Fruit fly (Drosophila melanogaster) whole organism, embryonic: ENCODE measurements around the gene Sec23.

Source experiments
- Ada2b ChIP-seq: fragments of 200-800 bp; sonication (Bioruptor generic); IDR thresholded peaks from 2 replicates; pipeline ENCODE4 v1.3.6; 2022; ENCODE audit warnings: missing biosample characterization, missing genetic modification characterization
- CG10366 ChIP-seq: fragments of 200-800 bp; sonication (Bioruptor generic); IDR thresholded peaks from 2 replicates; pipeline ENCODE4 v1.3.6; 2022; ENCODE audit warnings: missing biosample characterization, missing genetic modification characterization
- CG13123 ChIP-seq: fragments of 200-800 bp; sonication (Bioruptor generic); optimal IDR thresholded peaks from 2 replicates; lab custom pipeline; 2016; ENCODE audit warnings: missing biosample characterization, missing genetic modification characterization
- CG13287 ChIP-seq: fragments of 200-800 bp; sonication (Bioruptor generic); IDR thresholded peaks from 2 replicates; pipeline ENCODE4 v1.3.6; 2022; ENCODE audit warnings: missing biosample characterization, missing genetic modification characterization; ENCODE audit not compliant: partially characterized antibody
- CG16779 ChIP-seq: fragments of 200-800 bp; sonication (Bioruptor generic); IDR thresholded peaks from 2 replicates; pipeline ENCODE4 v1.3.6; 2022; ENCODE audit warnings: missing biosample characterization, missing genetic modification characterization
- CG16813 ChIP-seq: fragments of 200-800 bp; sonication (Bioruptor generic); IDR thresholded peaks from 3 replicates; pipeline ENCODE4 v1.3.6; 2022; ENCODE audit warnings: missing biosample characterization, missing genetic modification characterization; ENCODE audit not compliant: partially characterized antibody
- CG17359 ChIP-seq: fragments of 200-800 bp; sonication (Bioruptor generic); optimal IDR thresholded peaks from 3 replicates; lab custom pipeline; 2018; ENCODE audit warnings: missing biosample characterization, mild to moderate bottlenecking, missing genetic modification characterization, moderate library complexity
- CG17912 ChIP-seq: fragments of 200-800 bp; sonication (Bioruptor generic); optimal IDR thresholded peaks from 2 replicates; lab custom pipeline; 2018; ENCODE audit warnings: missing biosample characterization, mild to moderate bottlenecking, missing genetic modification characterization
- CG2129 ChIP-seq: fragments of 200-800 bp; sonication (Bioruptor generic); IDR thresholded peaks from 2 replicates; pipeline ENCODE4 v1.3.6; 2022; ENCODE audit warnings: missing biosample characterization, missing genetic modification characterization; ENCODE audit not compliant: partially characterized antibody
- CG2199 ChIP-seq: fragments of 200-800 bp; sonication (Bioruptor generic); IDR thresholded peaks from 3 replicates; pipeline ENCODE4 v1.3.6; 2022; ENCODE audit warnings: missing biosample characterization, missing genetic modification characterization
- CG31365 ChIP-seq: fragments of 200-800 bp; sonication (Bioruptor generic); optimal IDR thresholded peaks from 2 replicates; lab custom pipeline; 2018; ENCODE audit warnings: missing biosample characterization, mild to moderate bottlenecking, missing genetic modification characterization
- CG3281 ChIP-seq: fragments of 200-800 bp; sonication (Bioruptor generic); optimal IDR thresholded peaks from 3 replicates; lab custom pipeline; 2017; ENCODE audit warnings: missing biosample characterization, mild to moderate bottlenecking, missing genetic modification characterization
- CG34376 ChIP-seq: fragments of 200-800 bp; sonication (Bioruptor generic); optimal IDR thresholded peaks from 2 replicates; lab custom pipeline; 2018; ENCODE audit warnings: missing biosample characterization, mild to moderate bottlenecking, missing genetic modification characterization
- CG4424 ChIP-seq: fragments of 200-800 bp; sonication (Bioruptor generic); optimal IDR thresholded peaks from 3 replicates; lab custom pipeline; 2016; ENCODE audit warnings: missing biosample characterization, missing genetic modification characterization
- CG6683 ChIP-seq: fragments of 200-800 bp; sonication (Bioruptor generic); optimal IDR thresholded peaks from 2 replicates; lab custom pipeline; 2017; ENCODE audit warnings: missing biosample characterization, mild to moderate bottlenecking, missing genetic modification characterization, missing genetic modification reagents
- CG8388 ChIP-seq: fragments of 200-800 bp; sonication (Bioruptor generic); optimal IDR thresholded peaks from 2 replicates; lab custom pipeline; 2019; ENCODE audit warnings: missing biosample characterization, mild to moderate bottlenecking, missing genetic modification characterization, moderate library complexity
- CG9437 ChIP-seq: fragments of 200-800 bp; sonication (Bioruptor generic); optimal IDR thresholded peaks from 2 replicates; lab custom pipeline; 2018; ENCODE audit warnings: missing biosample characterization, mild to moderate bottlenecking, missing genetic modification characterization
- Deaf1 ChIP-seq: fragments of 200-800 bp; optimal IDR thresholded peaks from 3 replicates; lab custom pipeline; 2019; ENCODE audit warnings: missing biosample characterization, mild to moderate bottlenecking, missing genetic modification characterization, moderate library complexity
- Dek ChIP-seq: fragments of 200-800 bp; sonication (Bioruptor generic); optimal IDR thresholded peaks from 3 replicates; lab custom pipeline; 2019; ENCODE audit warnings: missing biosample characterization, mild to moderate bottlenecking, missing genetic modification characterization, moderate library complexity
- E2f1 ChIP-seq: fragments of 200-800 bp; sonication (Bioruptor generic); IDR thresholded peaks from 2 replicates; pipeline ENCODE4 v1.3.6; 2022; ENCODE audit warnings: missing biosample characterization, missing genetic modification characterization
- ERR ChIP-seq: fragments of 200-800 bp; sonication (Bioruptor generic); optimal IDR thresholded peaks from 2 replicates; lab custom pipeline; 2016; ENCODE audit warnings: missing biosample characterization, missing genetic modification characterization
- Hmr ChIP-seq: fragments of 200-800 bp; sonication (Bioruptor generic); optimal IDR thresholded peaks from 3 replicates; lab custom pipeline; 2017; ENCODE audit warnings: mild to moderate bottlenecking, missing biosample characterization, missing genetic modification reagents, missing genetic modification characterization
- Jarid2 ChIP-seq: fragments of 200-800 bp; sonication (Bioruptor generic); optimal IDR thresholded peaks from 3 replicates; lab custom pipeline; 2017; ENCODE audit warnings: mild to moderate bottlenecking, missing biosample characterization, missing genetic modification reagents, missing genetic modification characterization
- Nf-YC ChIP-seq: fragments of 200-800 bp; optimal IDR thresholded peaks from 3 replicates; lab custom pipeline; 2019; ENCODE audit warnings: missing biosample characterization, mild to moderate bottlenecking, missing genetic modification characterization, moderate library complexity
- ato ChIP-seq: fragments of 200-800 bp; sonication (Bioruptor generic); IDR thresholded peaks from 2 replicates; pipeline ENCODE4 v1.3.6; 2022; ENCODE audit warnings: missing biosample characterization, missing genetic modification characterization; ENCODE audit not compliant: partially characterized antibody
- bab2 ChIP-seq: fragments of 200-800 bp; sonication (Bioruptor generic); optimal IDR thresholded peaks from 2 replicates; lab custom pipeline; 2016; ENCODE audit warnings: missing biosample characterization, missing genetic modification characterization
- dan ChIP-seq: fragments of 200-800 bp; sonication (Bioruptor generic); IDR thresholded peaks from 2 replicates; pipeline ENCODE4 v1.3.6; 2022; ENCODE audit warnings: missing biosample characterization, missing genetic modification characterization
- dpn ChIP-seq, 2 experiments: fragments of 200-800 bp; sonication (Bioruptor generic); optimal IDR thresholded peaks; 3 replicates each; lab custom pipeline; 2016; ENCODE audit warnings: missing biosample characterization in 2 of 2, missing genetic modification characterization in 2 of 2
- emc ChIP-seq: fragments of 200-800 bp; sonication (Bioruptor generic); optimal IDR thresholded peaks from 2 replicates; lab custom pipeline; 2016; ENCODE audit warnings: missing biosample characterization, missing genetic modification characterization
- gcm ChIP-seq: fragments of 200-800 bp; sonication (Bioruptor generic); optimal IDR thresholded peaks from 2 replicates; lab custom pipeline; 2019; ENCODE audit warnings: missing biosample characterization, mild to moderate bottlenecking, missing genetic modification characterization, moderate library complexity
- gfzf ChIP-seq: fragments of 200-800 bp; sonication (Bioruptor generic); optimal IDR thresholded peaks from 2 replicates; lab custom pipeline; 2016; ENCODE audit warnings: missing biosample characterization, mild to moderate bottlenecking, missing genetic modification characterization, moderate library complexity
- hb ChIP-seq: fragments of 200-800 bp; sonication (Bioruptor generic); IDR thresholded peaks from 3 replicates; pipeline ENCODE4 v1.3.6; 2022; ENCODE audit warnings: missing biosample characterization, missing genetic modification characterization; ENCODE audit not compliant: partially characterized antibody
- hbn ChIP-seq: fragments of 200-800 bp; sonication (Bioruptor generic); IDR thresholded peaks from 2 replicates; pipeline ENCODE4 v1.3.6; 2022; ENCODE audit warnings: missing biosample characterization, missing genetic modification characterization; ENCODE audit not compliant: partially characterized antibody
- insv ChIP-seq, 2 experiments: fragments of 200-800 bp; sonication (Bioruptor generic); optimal IDR thresholded peaks; 3 replicates each; lab custom pipeline; 2016 to 2018; ENCODE audit warnings: missing biosample characterization in 2 of 2, missing genetic modification characterization in 2 of 2
- lbe ChIP-seq: fragments of 200-800 bp; sonication (Bioruptor generic); optimal IDR thresholded peaks from 2 replicates; lab custom pipeline; 2016; ENCODE audit warnings: missing biosample characterization, mild to moderate bottlenecking, missing genetic modification characterization
- maf-S ChIP-seq: fragments of 200-800 bp; sonication (Bioruptor generic); optimal IDR thresholded peaks from 2 replicates; lab custom pipeline; 2016; ENCODE audit warnings: missing biosample characterization, missing genetic modification characterization
- mld ChIP-seq: fragments of 200-800 bp; sonication (Bioruptor generic); IDR thresholded peaks from 3 replicates; pipeline ENCODE4 v1.3.6; 2022; ENCODE audit warnings: missing biosample characterization, missing genetic modification characterization; ENCODE audit not compliant: partially characterized antibody
- nom ChIP-seq: fragments of 200-800 bp; sonication (Bioruptor generic); optimal IDR thresholded peaks from 2 replicates; lab custom pipeline; 2017; ENCODE audit warnings: missing biosample characterization, missing genetic modification characterization, mild to moderate bottlenecking, moderate library complexity, missing genetic modification reagents
- otp ChIP-seq: fragments of 200-800 bp; sonication (Bioruptor generic); IDR thresholded peaks from 3 replicates; pipeline ENCODE4, ENCODE4 v1.3.6; 2022; ENCODE audit warnings: missing biosample characterization, missing genetic modification characterization
- pan ChIP-seq, 4 experiments: fragments of >200 bp in 3 of 4; fragments of 200-800 bp in 1 of 4; sonication (Bioruptor generic) in 1 of 4; optimal IDR thresholded peaks in 3 of 4; IDR thresholded peaks in 1 of 4; 2 replicates each; pipeline versions ENCODE4 v1.3.6 to Lab custom; 2017 to 2022; ENCODE audit warnings: missing biosample characterization in 2 of 4, missing genetic modification characterization in 2 of 4, mixed read lengths in 1 of 4
- phol ChIP-seq: fragments of 200-800 bp; sonication (Bioruptor generic); optimal IDR thresholded peaks from 3 replicates; lab custom pipeline; 2018; ENCODE audit warnings: missing biosample characterization, mild to moderate bottlenecking, missing genetic modification characterization, moderate library complexity
- sim ChIP-seq: fragments of 200-800 bp; sonication (Bioruptor generic); IDR thresholded peaks from 2 replicates; pipeline ENCODE4 v1.3.6; 2022; ENCODE audit warnings: missing biosample characterization, missing genetic modification characterization
- so ChIP-seq: fragments of 200-800 bp; sonication (Bioruptor generic); IDR thresholded peaks from 3 replicates; pipeline ENCODE4 v1.3.6; 2022; ENCODE audit warnings: missing biosample characterization, missing genetic modification characterization
- sob ChIP-seq: fragments of 200-800 bp; sonication (Bioruptor generic); IDR thresholded peaks from 2 replicates; pipeline ENCODE4 v1.3.6; 2022; ENCODE audit warnings: missing biosample characterization, missing genetic modification characterization
- tll ChIP-seq, 2 experiments: fragments of 200-800 bp in 1 of 2; fragments of >200 bp in 1 of 2; sonication (Bioruptor generic) in 1 of 2; optimal IDR thresholded peaks; 2 replicates each; lab custom pipeline; 2017 to 2019; ENCODE audit warnings: missing biosample characterization in 2 of 2, missing genetic modification characterization in 2 of 2, mild to moderate bottlenecking in 1 of 2, moderate library complexity in 1 of 2
- toy ChIP-seq: fragments of 200-800 bp; sonication (Bioruptor generic); IDR thresholded peaks from 2 replicates; pipeline ENCODE4 v1.3.6; 2022; ENCODE audit warnings: missing biosample characterization, missing genetic modification characterization
- vnd ChIP-seq: fragments of 200-800 bp; sonication (Bioruptor generic); IDR thresholded peaks from 3 replicates; pipeline ENCODE4 v1.3.6; 2022; ENCODE audit warnings: missing biosample characterization, missing genetic modification characterization; ENCODE audit not compliant: partially characterized antibody

The Sec23 gene

DNA sequence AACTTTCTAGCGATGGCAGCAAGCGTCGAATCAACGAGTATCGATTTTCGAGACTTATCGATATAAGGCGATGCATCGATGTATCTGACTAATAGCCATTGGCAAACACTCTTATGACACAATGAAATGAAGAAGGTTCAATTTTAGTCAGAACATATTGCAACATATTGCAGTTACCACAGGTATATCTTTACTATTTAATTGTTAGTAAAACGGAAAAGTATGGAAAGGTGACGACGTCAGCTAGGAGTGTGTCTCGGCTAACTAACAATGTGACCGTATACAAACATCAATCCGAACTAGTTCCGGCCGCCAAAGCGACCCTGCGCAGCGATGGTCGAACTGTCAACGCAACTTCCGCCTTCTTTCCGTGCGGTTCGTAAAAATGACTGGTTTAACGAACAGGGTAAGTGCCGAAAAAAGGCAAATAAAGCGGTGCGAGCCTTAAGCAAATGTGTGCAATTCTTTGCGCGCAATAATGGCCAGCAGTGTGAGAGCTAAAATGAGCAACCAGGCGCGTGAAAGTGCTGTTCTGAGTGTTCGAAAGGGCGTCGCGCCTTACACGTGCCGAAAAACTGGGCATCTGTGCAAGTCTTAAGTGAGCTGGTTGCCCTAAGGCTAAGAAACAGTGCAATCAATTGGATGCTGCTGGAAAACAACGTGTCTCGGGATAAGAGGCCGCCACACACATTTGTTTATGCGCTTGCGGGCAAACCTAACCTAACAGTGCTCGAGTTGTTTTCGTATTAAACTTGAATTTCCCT, 24.6 kb upstream of the Sec23 start, which contains the start of the genes Dph4, Spec2 and RpL13A (continued):
- TF ChIP-seq lbe (GFP tag; lab: Kevin White, UChicago) (peak; percentile 85), vnd (no peak), tll (GFP tag; optimal IDR thresholded peaks at IDR 0.05; lab: Kevin White, UChicago) (peak; percentile 32 to 61), Ada2b (GFP tag; lab: Robert Waterston, UW) (no peak), insv (GFP tag; optimal IDR thresholded peaks at IDR 0.05; lab: Kevin White, UChicago) (peak in 1 of 2 experiments; percentile 85), ERR (GFP tag; lab: Kevin White, UChicago) (peak; percentile 81), CG13287 (GFP tag; lab: Robert Waterston, UW) (no peak), Deaf1 (peak; percentile 69), CG9437 (GFP tag; lab: Kevin White, UChicago) (peak; percentile 82), nom (GFP tag; lab: Kevin White, UChicago) (peak; percentile 90), E2f1 (no peak), phol (peak; percentile 94), CG17359 (tag; lab: Kevin White, UChicago) (peak; percentile 88), CG31365 (tag; lab: Kevin White, UChicago) (peak; percentile 87), CG8388 (peak; percentile 85), bab2 (GFP tag; lab: Kevin White, UChicago) (peak; percentile 77), otp (no peak), ato (GFP tag; lab: Robert Waterston, UW) (no peak), toy (no peak), Hmr (GFP tag; lab: Kevin White, UChicago) (peak; percentile 98), CG3281 (GFP tag; lab: Kevin White, UChicago) (peak; percentile 96), CG17912 (GFP tag; lab: Kevin White, UChicago) (peak; percentile 99), hb (no peak), dpn (GFP tag; optimal IDR thresholded peaks at IDR 0.05; lab: Kevin White, UChicago) (peak; percentile 81 to 93), maf-S (GFP tag; lab: Kevin White, UChicago) (peak; percentile 88), CG10366 (GFP tag; lab: Robert Waterston, UW) (no peak), CG4424 (GFP tag; lab: Kevin White, UChicago) (peak; percentile 90), Dek (tag; lab: Kevin White, UChicago) (peak; percentile 81), gcm (peak; percentile 90), CG6683 (peak; percentile 89), emc (GFP tag; lab: Kevin White, UChicago) (peak; percentile 93), CG2129 (no peak), CG34376 (GFP tag; lab: Kevin White, UChicago) (peak; percentile 98), hbn (GFP tag; lab: Robert Waterston, UW) (no peak), so (GFP tag; lab: Robert Waterston, UW) (no peak), sob (GFP tag; lab: Robert Waterston, UW) (no peak), Nf-YC (tag; lab: Kevin White, UChicago) (peak; percentile 83), dan (no peak), CG16813 (GFP tag; lab: Robert Waterston, UW) (no peak), gfzf (GFP tag; lab: Kevin White, UChicago) (peak; percentile 72), CG2199 (GFP tag; lab: Robert Waterston, UW) (no peak), CG13123 (GFP tag; lab: Kevin White, UChicago) (peak; percentile 85), mld (GFP tag; lab: Robert Waterston, UW) (no peak), pan (optimal IDR thresholded peaks at IDR 0.05; lab: Kevin White, UChicago) (no peak), pan (GFP tag; optimal IDR thresholded peaks at IDR 0.05 in 1 of 2, IDR thresholded peaks at IDR 0.05 in 1 of 2) (no peak), sim (GFP tag; lab: Robert Waterston, UW) (no peak), CG16779 (GFP tag; lab: Robert Waterston, UW) (no peak), Jarid2 (peak; percentile 80)
